Fruit fly (Drosophila melanogaster): ENCODE data around the gene CG8925.

dm6 chr3R:16221359-16222299 lies 49.8 kb downstream of the CG8925 start:
- TF ChIP-seq fru (GFP tag; optimal IDR thresholded peaks at IDR 0.05), result peak; percentile 34
- no peak for TF ChIP-seq Hr78 (GFP tag; optimal IDR thresholded peaks at IDR 0.05)
- peak; percentile 14 for TF ChIP-seq N (GFP tag; optimal IDR thresholded peaks at IDR 0.05)
- TF ChIP-seq h (GFP tag; optimal IDR thresholded peaks at IDR 0.05), result peak; percentile 47
- TF ChIP-seq GATAd (GFP tag; optimal IDR thresholded peaks at IDR 0.05), result no peak
- no peak for TF ChIP-seq CG32264 (GFP tag; optimal IDR thresholded peaks at IDR 0.05)
- no peak for TF ChIP-seq lola (GFP tag; optimal IDR thresholded peaks at IDR 0.05)
- peak; percentile 89 for TF ChIP-seq psq (GFP tag; optimal IDR thresholded peaks at IDR 0.05)
- TF ChIP-seq OdsH (GFP tag; optimal IDR thresholded peaks at IDR 0.05), result peak; percentile 76
- no peak for TF ChIP-seq pan (optimal IDR thresholded peaks at IDR 0.05)

All from whole organism, wandering third instar larva.